Worm (Caenorhabditis elegans) whole organism, mixed stage, embryonic: ENCODE measurements around the gene toe-1.

Experiments used
- M03D4.4 ChIP-seq: sonication (generic microtip); optimal IDR thresholded peaks from 2 replicates; lab custom pipeline; 2017; ENCODE audit warnings: mild to moderate bottlenecking, missing genetic modification characterization, missing compliant biosample characterization
- bed-3 ChIP-seq: fragments of 200-800 bp; sonication (Bioruptor generic); optimal IDR thresholded peaks from 3 replicates; lab custom pipeline; 2018; ENCODE audit warnings: mild to moderate bottlenecking, missing genetic modification characterization, moderate library complexity, missing compliant biosample characterization
- blmp-1 ChIP-seq: fragments of 150-350 bp; optimal IDR thresholded peaks from 2 replicates; lab custom pipeline; 2014; ENCODE audit warnings: missing biosample characterization, missing genetic modification characterization
- ceh-39 ChIP-seq: fragments of 150-350 bp; optimal IDR thresholded peaks from 2 replicates; lab custom pipeline; 2014; ENCODE audit warnings: missing biosample characterization, missing genetic modification characterization
- ceh-43 ChIP-seq: fragments of 200-800 bp; sonication (Bioruptor generic); optimal IDR thresholded peaks from 2 replicates; lab custom pipeline; 2018; ENCODE audit warnings: mild to moderate bottlenecking, missing genetic modification characterization, moderate library complexity, missing compliant biosample characterization
- ceh-83 ChIP-seq: fragments of 200-800 bp; sonication (Bioruptor generic); optimal IDR thresholded peaks from 2 replicates; lab custom pipeline; 2018; ENCODE audit warnings: mild to moderate bottlenecking, missing genetic modification characterization, missing compliant biosample characterization
- cnd-1 ChIP-seq: fragments of 200-800 bp; sonication (Bioruptor generic); optimal IDR thresholded peaks from 2 replicates; lab custom pipeline; 2018; ENCODE audit warnings: mild to moderate bottlenecking, missing genetic modification characterization, missing compliant biosample characterization
- drap-1 ChIP-seq: fragments of 200-800 bp; sonication (Bioruptor generic); optimal IDR thresholded peaks from 3 replicates; lab custom pipeline; 2018; ENCODE audit warnings: mild to moderate bottlenecking, missing genetic modification characterization, missing compliant biosample characterization
- elt-1 ChIP-seq: sonication (generic microtip); optimal IDR thresholded peaks from 2 replicates; lab custom pipeline; 2017; ENCODE audit warnings: missing genetic modification characterization, mild to moderate bottlenecking, missing compliant biosample characterization, antibody characterized with exemption, moderate library complexity, borderline replicate concordance; ENCODE audit not compliant: insufficient read depth
- elt-3 ChIP-seq: fragments of 150-350 bp; optimal IDR thresholded peaks from 2 replicates; lab custom pipeline; 2014; ENCODE audit warnings: missing biosample characterization, missing genetic modification characterization
- flh-1 ChIP-seq: fragments of 200-800 bp; sonication (Bioruptor generic); optimal IDR thresholded peaks from 2 replicates; lab custom pipeline; 2018; ENCODE audit warnings: mild to moderate bottlenecking, missing genetic modification characterization, moderate library complexity, missing compliant biosample characterization
- ham-2 ChIP-seq: fragments of 200-800 bp; sonication (Bioruptor generic); optimal IDR thresholded peaks from 2 replicates; lab custom pipeline; 2018; ENCODE audit warnings: mild to moderate bottlenecking, missing genetic modification characterization, missing compliant biosample characterization
- hlh-1 ChIP-seq: fragments of 150-350 bp; optimal IDR thresholded peaks from 2 replicates; lab custom pipeline; 2014; ENCODE audit warnings: missing biosample characterization, missing genetic modification reagents, missing genetic modification characterization
- lin-13 ChIP-seq: fragments of 150-350 bp; optimal IDR thresholded peaks from 2 replicates; lab custom pipeline; 2014; ENCODE audit warnings: missing biosample characterization, missing genetic modification characterization
- lin-32 ChIP-seq: fragments of 200-800 bp; sonication (Bioruptor generic); optimal IDR thresholded peaks from 2 replicates; lab custom pipeline; 2018; ENCODE audit warnings: mild to moderate bottlenecking, missing genetic modification characterization, missing compliant biosample characterization
- lsy-2 ChIP-seq: fragments of 150-350 bp; optimal IDR thresholded peaks from 2 replicates; lab custom pipeline; 2014; ENCODE audit warnings: missing biosample characterization, missing genetic modification characterization
- mab-5 ChIP-seq: fragments of 150-350 bp; optimal IDR thresholded peaks from 2 replicates; lab custom pipeline; 2014; ENCODE audit warnings: missing biosample characterization, missing genetic modification characterization
- mls-2 ChIP-seq: sonication (generic microtip); optimal IDR thresholded peaks from 2 replicates; lab custom pipeline; 2016; ENCODE audit warnings: mild to moderate bottlenecking, missing genetic modification characterization, moderate library complexity, missing compliant biosample characterization
- nhr-12 ChIP-seq: fragments of 150-350 bp; optimal IDR thresholded peaks from 2 replicates; lab custom pipeline; 2014; ENCODE audit warnings: missing biosample characterization, missing genetic modification characterization
- nhr-2 ChIP-seq: fragments of 150-350 bp; optimal IDR thresholded peaks from 2 replicates; lab custom pipeline; 2014; ENCODE audit warnings: missing biosample characterization, missing genetic modification characterization
- nhr-28 ChIP-seq: fragments of 150-350 bp; optimal IDR thresholded peaks from 2 replicates; lab custom pipeline; 2014; ENCODE audit warnings: missing biosample characterization, missing genetic modification characterization
- nhr-76 ChIP-seq: sonication (generic microtip); optimal IDR thresholded peaks from 2 replicates; lab custom pipeline; 2017; ENCODE audit warnings: missing biosample characterization, missing genetic modification characterization
- pha-4 ChIP-seq: fragments of 150-350 bp; optimal IDR thresholded peaks from 2 replicates; lab custom pipeline; 2018; ENCODE audit warnings: missing biosample characterization, missing genetic modification reagents, missing genetic modification characterization
- sem-2 ChIP-seq: fragments of 200-800 bp; sonication (Bioruptor generic); optimal IDR thresholded peaks from 2 replicates; lab custom pipeline; 2018; ENCODE audit warnings: mild to moderate bottlenecking, missing genetic modification characterization, missing compliant biosample characterization
- sptf-1 ChIP-seq: sonication (generic microtip); optimal IDR thresholded peaks from 2 replicates; lab custom pipeline; 2017; ENCODE audit warnings: mild to moderate bottlenecking, missing genetic modification characterization, moderate library complexity, missing compliant biosample characterization
- tbx-8 ChIP-seq: fragments of 200-800 bp; sonication (Bioruptor generic); optimal IDR thresholded peaks from 2 replicates; lab custom pipeline; 2018; ENCODE audit warnings: mild to moderate bottlenecking, missing genetic modification characterization, moderate library complexity, missing compliant biosample characterization
- unc-120 ChIP-seq: sonication (generic microtip); optimal IDR thresholded peaks from 2 replicates; lab custom pipeline; 2017; ENCODE audit warnings: missing genetic modification characterization, missing compliant biosample characterization; ENCODE audit not compliant: poor library complexity, severe bottlenecking
- unc-39 ChIP-seq: fragments of 150-350 bp; optimal IDR thresholded peaks from 2 replicates; lab custom pipeline; 2014; ENCODE audit warnings: missing biosample characterization, missing genetic modification characterization
- unc-62 ChIP-seq: fragments of 150-350 bp; optimal IDR thresholded peaks from 2 replicates; lab custom pipeline; 2014; ENCODE audit warnings: missing biosample characterization, missing genetic modification reagents, missing genetic modification characterization
- zip-8 ChIP-seq: fragments of 150-350 bp; optimal IDR thresholded peaks from 2 replicates; lab custom pipeline; 2014; ENCODE audit warnings: missing biosample characterization, missing genetic modification characterization

The toe-1 gene

DNA sequence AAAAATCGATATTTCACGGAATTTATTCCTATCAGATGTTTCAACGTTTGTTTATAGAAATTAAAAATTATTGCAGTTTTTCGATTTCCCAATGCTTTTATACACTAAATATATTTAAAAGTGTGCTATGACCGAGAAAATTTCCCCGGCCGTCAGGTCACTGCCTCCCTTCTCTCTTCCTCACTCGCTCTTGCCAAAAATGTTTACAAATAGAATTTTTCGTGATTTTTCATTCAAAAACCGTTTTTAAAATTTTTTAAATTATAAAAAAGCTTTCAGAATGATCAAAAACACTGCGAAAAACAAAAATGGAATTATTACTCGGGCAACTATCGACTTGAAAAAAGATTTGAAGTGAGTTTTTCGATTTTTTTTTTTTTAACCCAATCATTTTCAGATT is 35.9 kb downstream of the toe-1 start, which contains the start of the genes T12C9.7 and vps-18:
T12C9.7 (minus strand) TSS at position 101 of the 400 bp plus-strand sequence.
vps-18 (plus strand) TSS at position 280 of the 400 bp plus-strand sequence.
- TF ChIP-seq cnd-1 (tag; lab: Kevin White, UChicago): no peak
- no peak for TF ChIP-seq sem-2
- no peak for TF ChIP-seq M03D4.4 (tag; lab: Kevin White, UChicago)
- no peak for TF ChIP-seq hlh-1 (tag; lab: Kevin White, UChicago)
- no peak for TF ChIP-seq ceh-39 (tag; lab: Kevin White, UChicago)
- TF ChIP-seq lin-32 (GFP tag; lab: Kevin White, UChicago): no peak
- TF ChIP-seq bed-3 (GFP tag; lab: Kevin White, UChicago): no peak
- TF ChIP-seq unc-62 (GFP tag; lab: Kevin White, UChicago): no peak
- no peak for TF ChIP-seq nhr-28 (tag; lab: Kevin White, UChicago)
- TF ChIP-seq drap-1 (GFP tag; lab: Kevin White, UChicago): no peak
- no peak for TF ChIP-seq nhr-12 (tag; lab: Kevin White, UChicago)
- no peak for TF ChIP-seq elt-3
- TF ChIP-seq, all 35 proteins: peak for 0

- TF ChIP-seq mab-5 (no peak), bed-3 (GFP tag; lab: Kevin White, UChicago) (no peak), mls-2 (no peak), M03D4.4 (tag; lab: Kevin White, UChicago) (no peak), sem-2 (no peak), pha-4 (tag; lab: Kevin White, UChicago) (no peak), zip-8 (tag; lab: Kevin White, UChicago) (no peak), nhr-2 (no peak), cnd-1 (tag; lab: Kevin White, UChicago) (no peak), unc-62 (GFP tag; lab: Kevin White, UChicago) (no peak), lin-13 (tag; lab: Kevin White, UChicago) (no peak), nhr-76 (no peak), sptf-1 (tag; lab: Kevin White, UChicago) (no peak), ham-2 (no peak), lin-32 (GFP tag; lab: Kevin White, UChicago) (no peak), blmp-1 (no peak), nhr-28 (tag; lab: Kevin White, UChicago) (no peak), tbx-8 (GFP tag; lab: Kevin White, UChicago) (no peak), nhr-12 (tag; lab: Kevin White, UChicago) (no peak), unc-120 (tag; lab: Kevin White, UChicago) (no peak)
These were observed 37.9 kb downstream of the toe-1 start for ce11 chrII:4462842-4463241.

- TF ChIP-seq ceh-43 (no peak), nhr-28 (tag; lab: Kevin White, UChicago) (no peak), flh-1 (no peak), nhr-76 (no peak), zip-8 (tag; lab: Kevin White, UChicago) (no peak), nhr-12 (tag; lab: Kevin White, UChicago) (no peak), sptf-1 (tag; lab: Kevin White, UChicago) (no peak), elt-3 (no peak), unc-39 (tag; lab: Kevin White, UChicago) (no peak), pha-4 (tag; lab: Kevin White, UChicago) (no peak)
- TF ChIP-seq, all 35 proteins: peak for 0
These were observed 42.9 kb downstream of the toe-1 start, which contains the start of gene W06B4.2 for ce11 chrII:4467869-4468268. Gene W06B4.2 (plus strand): TSS chrII:4468169.

ce11 chrII:4468897-4469459 is 44.0 kb downstream of the toe-1 start:
- no peak for TF ChIP-seq cnd-1 (tag; lab: Kevin White, UChicago)
- no peak for TF ChIP-seq lsy-2
- TF ChIP-seq elt-1 (tag; lab: Kevin White, UChicago): no peak
- no peak for TF ChIP-seq nhr-76
- no peak for TF ChIP-seq lin-32 (GFP tag; lab: Kevin White, UChicago)
- no peak for TF ChIP-seq sptf-1 (tag; lab: Kevin White, UChicago)
- TF ChIP-seq ceh-83 (GFP tag; lab: Kevin White, UChicago): no peak
- TF ChIP-seq tbx-8 (GFP tag; lab: Kevin White, UChicago): no peak
- no peak for TF ChIP-seq nhr-12 (tag; lab: Kevin White, UChicago)
- no peak for TF ChIP-seq M03D4.4 (tag; lab: Kevin White, UChicago)
- TF ChIP-seq sem-2: no peak
- no peak for TF ChIP-seq bed-3 (GFP tag; lab: Kevin White, UChicago)
- TF ChIP-seq elt-3: no peak
- TF ChIP-seq ceh-43: no peak
- no peak for TF ChIP-seq ham-2
- no peak for TF ChIP-seq ceh-39 (tag; lab: Kevin White, UChicago)
- TF ChIP-seq, all 35 proteins: peak for 0
